Fruit fly (Drosophila melanogaster) S2 (cell line): ENCODE measurements around the gene Mipp2.

ENCODE experiments used
- CG8478 ChIP-seq: fragments of >200 bp; optimal IDR thresholded peaks from 2 replicates; lab custom pipeline; 2018
- CTCF ChIP-seq, 2 experiments: fragments of >200 bp; optimal IDR thresholded peaks; 2 replicates each; lab custom pipeline; 2018

dm6 chrX:6050935-6051656, 40.2 kb downstream of the Mipp2 start:
- TF ChIP-seq CTCF (optimal IDR thresholded peaks at IDR 0.05; lab: Kevin White, UChicago) (no peak), CG8478 (lab: Kevin White, UChicago) (no peak)
